Fruit fly (Drosophila melanogaster): ENCODE results near the gene fon.

Gene fon

DNA sequence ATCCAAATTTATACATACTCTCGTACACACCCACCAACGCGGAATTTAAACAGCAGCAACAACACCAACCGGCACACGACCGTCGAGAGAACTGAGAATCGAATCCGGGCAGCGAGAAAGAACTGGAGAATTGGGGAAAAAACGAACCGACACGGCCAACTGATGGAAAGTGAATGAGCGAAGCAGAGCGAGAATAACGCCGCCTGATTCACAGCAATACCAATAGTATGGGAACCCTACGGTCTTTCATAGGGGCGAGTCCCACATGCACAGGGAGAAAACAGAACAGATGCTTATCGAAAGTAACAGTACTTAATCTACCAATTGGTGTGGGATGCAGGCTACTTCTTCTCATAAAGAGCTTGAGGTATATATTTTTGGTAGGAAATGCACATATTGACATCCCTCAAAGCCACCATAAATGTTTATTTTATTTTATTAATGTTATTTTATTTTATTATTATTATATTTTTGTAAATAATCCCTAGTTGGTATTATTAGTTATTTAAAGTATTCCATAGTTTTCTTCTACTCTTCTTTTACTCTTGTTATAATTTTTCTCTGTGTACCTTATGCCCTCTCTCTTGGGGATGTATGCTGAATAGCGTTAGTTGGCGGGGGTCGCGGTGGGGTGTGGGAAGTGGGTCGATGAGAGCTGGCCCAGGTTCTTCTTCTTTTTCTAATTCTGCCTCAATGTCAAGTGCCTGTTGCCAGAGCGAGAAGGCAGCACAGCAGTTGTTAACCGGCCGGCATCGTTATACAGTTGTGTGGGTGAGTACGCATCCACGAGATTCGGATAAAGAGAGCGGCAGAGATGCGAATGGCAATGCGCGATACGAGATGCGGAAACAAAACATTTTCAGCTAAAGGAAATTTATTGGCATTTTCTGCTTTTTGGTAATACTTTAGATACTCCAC is 12.6 kb upstream of the fon start, which contains the start of gene CG17544 (continued):
- TF ChIP-seq ERR (GFP tag; optimal IDR thresholded peaks at IDR 0.05) (peak; percentile 40), zfh1 (GFP tag; IDR thresholded peaks at IDR 0.05) (peak; percentile 7; the same call in 1 of the 3 replicates), Dip3 (GFP tag; optimal IDR thresholded peaks at IDR 0.05) (no peak), trh (GFP tag; optimal IDR thresholded peaks at IDR 0.05) (peak; percentile 32), gsb-n (tag; optimal IDR thresholded peaks at IDR 0.05) (peak; percentile 60), tx (GFP tag; optimal IDR thresholded peaks at IDR 0.05) (no peak), D (optimal IDR thresholded peaks at IDR 0.05) (no peak), D (GFP tag; optimal IDR thresholded peaks at IDR 0.05) (peak; percentile 83), CG10147 (GFP tag; optimal IDR thresholded peaks at IDR 0.05) (peak; percentile 40), crol (GFP tag; IDR thresholded peaks at IDR 0.05) (peak; percentile 99), Adf1 (GFP tag; IDR thresholded peaks at IDR 0.05) (peak; percentile 48; the same call in 1 of the 2 replicates), Awh (GFP tag; IDR thresholded peaks at IDR 0.05) (no peak), BEAF-32 (GFP tag; optimal IDR thresholded peaks at IDR 0.05) (no peak), B-H2 (GFP tag; optimal IDR thresholded peaks at IDR 0.05) (peak; percentile 52), CG12236 (GFP tag; optimal IDR thresholded peaks at IDR 0.05) (no peak), toy (GFP tag; IDR thresholded peaks at IDR 0.05) (no peak), Ets65A (GFP tag) (peak; percentile 91), crp (GFP tag; optimal IDR thresholded peaks at IDR 0.05) (peak in 1 of 2 experiments; percentile 34), bbx (GFP tag; IDR thresholded peaks at IDR 0.05; ENCODE audit: partially characterized antibody) (peak; percentile 54), CG5245 (GFP tag; optimal IDR thresholded peaks at IDR 0.05) (no peak), Ada2b (GFP tag; IDR thresholded peaks at IDR 0.05) (peak; percentile 39; the same call in 1 of the 2 replicates), gro (GFP tag; optimal IDR thresholded peaks at IDR 0.05) (peak; percentile 51), kah (GFP tag; optimal IDR thresholded peaks at IDR 0.05) (peak; percentile 60), CG6813 (GFP tag; optimal IDR thresholded peaks at IDR 0.05) (peak; percentile 81), yki (optimal IDR thresholded peaks at IDR 0.05) (no peak), oc (tag; optimal IDR thresholded peaks at IDR 0.05) (peak; percentile 77), ems (GFP tag; optimal IDR thresholded peaks at IDR 0.05) (no peak), wor (GFP tag; IDR thresholded peaks at IDR 0.05) (peak; percentile 21; the same call in 1 of the 2 replicates), hbn (GFP tag; IDR thresholded peaks at IDR 0.05; ENCODE audit: partially characterized antibody) (no peak), odd (GFP tag; optimal IDR thresholded peaks at IDR 0.05) (peak; percentile 76)

- peak; percentile 13 for TF ChIP-seq CG1603 (tag; optimal IDR thresholded peaks at IDR 0.05)
- peak; percentile 3 for TF ChIP-seq D19B (GFP tag; optimal IDR thresholded peaks at IDR 0.05)
- no peak for TF ChIP-seq Taf1 (GFP tag; IDR thresholded peaks at IDR 0.05)
- peak; percentile 10 for TF ChIP-seq CG15514 (GFP tag; optimal IDR thresholded peaks at IDR 0.05)
- TF ChIP-seq CG10462 (GFP tag; optimal IDR thresholded peaks at IDR 0.05), result no peak
- peak; percentile 66 for TF ChIP-seq CG2120 (GFP tag; optimal IDR thresholded peaks at IDR 0.05)
- TF ChIP-seq CG8478 (optimal IDR thresholded peaks at IDR 0.05), result no peak
- peak; percentile 78 to 81 for TF ChIP-seq Trl (optimal IDR thresholded peaks at IDR 0.05)
- TF ChIP-seq Trl (GFP tag; optimal IDR thresholded peaks at IDR 0.05), result no peak
- no peak for TF ChIP-seq bab2 (GFP tag; optimal IDR thresholded peaks at IDR 0.05)
- TF ChIP-seq CG7556 (GFP tag; optimal IDR thresholded peaks at IDR 0.05), result peak; percentile 40
- 0 out of 2 replicates have a peak, but pooled peaks have one; percentile 15 for TF ChIP-seq vvl (GFP tag; IDR thresholded peaks at IDR 0.05)
- peak; percentile 21 for TF ChIP-seq CG9727 (GFP tag; optimal IDR thresholded peaks at IDR 0.05)
- peak; percentile 45 for TF ChIP-seq CG7839 (tag; optimal IDR thresholded peaks at IDR 0.05)
- TF ChIP-seq CG13624 (GFP tag; optimal IDR thresholded peaks at IDR 0.05), result no peak
- peak; percentile 20 for TF ChIP-seq ATbp (GFP tag; optimal IDR thresholded peaks at IDR 0.05)
- TF ChIP-seq CG4404 (GFP tag; IDR thresholded peaks at IDR 0.05), result no peak
- no peak for TF ChIP-seq CG15601 (tag; optimal IDR thresholded peaks at IDR 0.05)
- TF ChIP-seq dpn (GFP tag; optimal IDR thresholded peaks at IDR 0.05), result peak; percentile 5 to 33
- no peak for TF ChIP-seq CG15073 (GFP tag; optimal IDR thresholded peaks at IDR 0.05)
These were observed 11.8 kb upstream of the fon start for dm6 chr2L:19397617-19398316.
